Worm (Caenorhabditis elegans): ENCODE measurements around the gene K01A6.7.

The K01A6.7 gene

DNA sequence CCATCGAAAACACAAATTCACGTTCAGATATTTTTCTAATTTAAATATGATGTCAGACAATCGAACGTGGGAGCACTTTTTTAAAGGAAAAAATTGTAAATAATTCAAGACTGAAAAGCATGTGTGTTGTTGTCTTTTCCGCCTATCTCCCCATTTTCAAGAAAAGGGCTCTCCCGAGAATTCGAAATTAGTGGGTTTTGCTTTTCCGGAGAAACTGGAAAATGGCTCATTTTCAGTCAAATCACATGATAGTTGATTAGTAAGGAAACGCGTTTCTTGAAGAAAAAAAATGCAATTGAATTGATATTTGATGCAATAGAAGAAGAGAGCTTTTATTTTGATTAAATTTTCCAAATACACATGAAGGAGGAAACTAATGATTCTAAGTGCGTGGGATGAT is 21.5 kb upstream of the K01A6.7 start:
- TF ChIP-seq snpc-4 (tag; optimal IDR thresholded peaks at IDR 0.05) = no peak
- no peak for TF ChIP-seq nhr-237 (tag; optimal IDR thresholded peaks at IDR 0.05)
- TF ChIP-seq T26A8.4 (GFP tag; IDR thresholded peaks at IDR 0.05) = no peak
- TF ChIP-seq nhr-11 (tag; optimal IDR thresholded peaks at IDR 0.05) = peak; percentile 26
- no peak for TF ChIP-seq cey-2 (tag; optimal IDR thresholded peaks at IDR 0.05; ENCODE audit: borderline replicate concordance, insufficient read depth)

DNA sequence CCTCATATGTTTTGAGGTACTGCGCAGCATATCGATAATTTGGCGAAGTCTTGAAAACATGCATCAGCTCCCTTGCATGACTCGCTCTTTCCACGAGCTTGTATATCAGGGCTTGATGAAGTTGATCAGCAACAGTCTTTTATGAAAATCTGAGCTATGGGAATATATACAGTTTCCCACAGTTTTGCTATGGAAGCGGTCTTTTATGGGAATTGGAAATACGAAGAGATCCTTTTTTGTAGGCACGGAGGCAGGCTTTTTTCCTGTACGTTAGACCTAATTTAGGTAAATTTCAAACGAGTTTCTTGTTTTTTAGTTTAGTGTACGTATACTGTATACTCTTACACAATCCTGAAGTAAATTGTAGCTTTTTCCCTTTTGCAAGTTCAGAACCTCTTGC is 17.5 kb upstream of the K01A6.7 start, which contains the start of gene T12A7.9:
Gene T12A7.9, minus strand, starts transcription at position 101 of the 400 bp plus-strand sequence.
- TF ChIP-seq fkh-10 (GFP tag; optimal IDR thresholded peaks at IDR 0.05) (no peak), gei-8 (GFP tag; optimal IDR thresholded peaks at IDR 0.05) (no peak), nhr-48 (tag; optimal IDR thresholded peaks at IDR 0.05) (no peak), pha-4 (GFP tag; IDR thresholded peaks at IDR 0.05) (0 out of 2 replicates have a peak, but pooled peaks have one; percentile 8), pha-4 (tag; optimal IDR thresholded peaks at IDR 0.05) (no peak), lir-3 (tag; optimal IDR thresholded peaks at IDR 0.05) (no peak), nhr-111 (GFP tag; optimal IDR thresholded peaks at IDR 0.05) (peak; percentile 7), spr-3 (GFP tag; optimal IDR thresholded peaks at IDR 0.05) (no peak)

DNA sequence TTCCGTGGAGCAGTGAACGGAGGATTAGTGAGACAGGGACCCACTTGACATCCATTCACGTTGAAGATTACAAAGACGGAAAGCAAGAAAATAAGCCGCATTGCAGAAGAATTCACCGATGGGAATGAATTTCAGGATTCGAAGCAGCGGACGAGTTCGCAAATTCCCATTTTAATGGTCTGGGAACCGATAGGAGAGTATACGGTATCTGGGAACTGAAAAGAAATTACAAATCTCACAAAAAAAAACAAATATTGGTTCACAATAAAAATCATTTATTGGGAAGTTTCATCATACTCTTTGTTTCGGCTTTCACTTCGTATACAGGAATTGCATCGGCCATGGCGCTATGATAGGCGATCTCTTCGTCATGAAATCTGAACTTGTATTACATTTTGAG is 16.6 kb upstream of the K01A6.7 start, which contains the start of gene T12A7.10:
Gene T12A7.10, minus strand, starts transcription at position 101 of the 400 bp plus-strand sequence.
- no peak for TF ChIP-seq hlh-11 (tag; optimal IDR thresholded peaks at IDR 0.05)
- peak; percentile 56 for TF ChIP-seq aha-1 (tag)
- TF ChIP-seq Y5F2A.4 (GFP tag; optimal IDR thresholded peaks at IDR 0.05) = no peak
- no peak for TF ChIP-seq ZK337.2 (GFP tag; IDR thresholded peaks at IDR 0.05)
- no peak for TF ChIP-seq mdt-29 (GFP tag; IDR thresholded peaks at IDR 0.05)

DNA sequence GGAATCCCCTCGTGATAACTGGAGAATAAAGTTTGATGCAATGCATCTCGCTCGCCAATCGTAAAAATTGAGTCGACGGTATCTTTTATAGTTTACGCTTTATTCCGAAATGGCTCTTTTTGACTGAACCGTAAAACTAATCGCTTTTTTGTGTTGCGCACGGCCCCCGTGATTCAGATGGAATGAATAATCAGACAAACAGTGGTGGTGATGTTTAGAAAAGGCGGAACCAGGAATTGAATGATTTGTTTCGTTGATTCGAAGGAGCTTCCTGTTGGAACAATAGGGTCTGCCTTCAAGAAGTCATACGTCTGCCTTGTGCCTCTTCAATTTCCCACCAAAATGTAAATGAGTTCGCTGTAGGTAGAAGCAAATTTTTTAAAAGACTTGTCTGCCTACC is 16.0 kb upstream of the K01A6.7 start, which contains the start of gene scl-18:
Gene scl-18, minus strand, starts transcription at position 101 of the 400 bp plus-strand sequence.
- TF ChIP-seq unc-39 (tag; optimal IDR thresholded peaks at IDR 0.05) (no peak), nhr-10 (tag; optimal IDR thresholded peaks at IDR 0.05) (no peak), T20F7.1 (GFP tag; optimal IDR thresholded peaks at IDR 0.05) (no peak)

DNA sequence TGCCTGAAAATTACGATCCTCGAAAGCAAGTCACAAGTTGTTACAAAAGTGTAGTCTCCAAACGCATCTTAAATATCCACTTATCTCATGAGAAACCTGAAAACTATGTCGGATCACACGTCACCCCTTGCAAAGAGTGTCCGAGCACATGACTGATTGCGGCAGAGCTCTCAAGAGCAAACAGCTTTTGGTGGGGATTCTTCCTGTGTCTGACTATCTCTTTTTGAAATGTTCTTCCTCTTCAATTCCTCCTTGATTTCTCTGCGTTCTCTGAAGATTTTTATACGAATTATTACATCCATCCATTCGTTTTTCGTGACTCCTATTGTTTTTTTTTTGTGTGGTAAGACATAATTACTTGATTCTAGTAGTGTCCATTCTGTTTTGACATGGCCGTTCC is 10.5 kb upstream of the K01A6.7 start, which contains the start of gene T12A7.6:
Gene T12A7.6, plus strand, starts transcription at position 369 of the 400 bp plus-strand sequence.
- no peak for TF ChIP-seq zip-2 (tag; optimal IDR thresholded peaks at IDR 0.05)
- TF ChIP-seq nhr-28 (tag; optimal IDR thresholded peaks at IDR 0.05) = peak; percentile 6
- TF ChIP-seq daf-12 (tag; optimal IDR thresholded peaks at IDR 0.05) = no peak
- TF ChIP-seq ceh-32 (tag; optimal IDR thresholded peaks at IDR 0.05; ENCODE audit: poor library complexity) = no peak
- peak in 1 of 2 experiments; percentile 5 for TF ChIP-seq hif-1 (tag; optimal IDR thresholded peaks at IDR 0.05)
- TF ChIP-seq daf-19 (GFP tag; conservative IDR thresholded peaks at IDR 0.05) = no peak
- TF ChIP-seq Y105C5A.15 (GFP tag; IDR thresholded peaks at IDR 0.05) = no peak
- no peak for TF ChIP-seq rbr-2 (tag; optimal IDR thresholded peaks at IDR 0.05)
- peak; percentile 32 for TF ChIP-seq hlh-11 (tag; optimal IDR thresholded peaks at IDR 0.05)
- TF ChIP-seq ztf-11 (tag; optimal IDR thresholded peaks at IDR 0.05) = no peak
- TF ChIP-seq unc-62 (GFP tag; optimal IDR thresholded peaks at IDR 0.05 in 1 of 2) = peak in 1 of 2 experiments; percentile 57
- TF ChIP-seq unc-62 (tag; optimal IDR thresholded peaks at IDR 0.05) = no peak
- TF ChIP-seq ceh-44 (GFP tag; IDR thresholded peaks at IDR 0.05) = no peak
- TF ChIP-seq daf-16 (GFP tag; optimal IDR thresholded peaks at IDR 0.05) = peak in 1 of 2 experiments; percentile 5
- no peak for TF ChIP-seq daf-16 (tag; optimal IDR thresholded peaks at IDR 0.05)
- no peak for TF ChIP-seq tag-97 (GFP tag; IDR thresholded peaks at IDR 0.05)
- TF ChIP-seq hlh-30 (tag; optimal IDR thresholded peaks at IDR 0.05; ENCODE audit: insufficient read depth) = peak; percentile 3
- TF ChIP-seq nhr-11 (tag; optimal IDR thresholded peaks at IDR 0.05) = peak; percentile 92
- no peak for TF ChIP-seq fkh-10 (GFP tag; optimal IDR thresholded peaks at IDR 0.05)
- no peak for TF ChIP-seq egl-43 (GFP tag; IDR thresholded peaks at IDR 0.05)
